Worm (Caenorhabditis elegans) whole organism, L4/young adult: ENCODE data around the gene T25B6.4.

ENCODE experiments used
- W03F9.2 ChIP-seq: fragments of 150-350 bp; optimal IDR thresholded peaks from 2 replicates; lab custom pipeline; 2014; ENCODE audit warnings: missing biosample characterization, missing genetic modification characterization
- dao-5 ChIP-seq: sonication (generic microtip); optimal IDR thresholded peaks from 2 replicates; lab custom pipeline; 2016; ENCODE audit warnings: missing genotype, missing genetic modification characterization, moderate library complexity, missing compliant biosample characterization
- him-1 ChIP-seq: sonication (generic microtip); optimal IDR thresholded peaks from 2 replicates; lab custom pipeline; 2016; ENCODE audit warnings: missing genotype, missing genetic modification reagents, missing genetic modification characterization, missing compliant biosample characterization

ce11 chrX:9015420-9015819 lies at the start of gene T25B6.4:
- no peak for TF ChIP-seq dao-5
- no peak for TF ChIP-seq him-1 (tag; lab: Kevin White, UChicago)
- TF ChIP-seq W03F9.2 (tag; lab: Kevin White, UChicago) = no peak
